Worm (Caenorhabditis elegans): Measurements from ENCODE around the gene K05F1.6.
"Not testable (repeated sequence)": the region's sequence is repeated elsewhere in the genome, so short reads cannot be mapped to it uniquely, and the experiment has no call there.

DNA sequence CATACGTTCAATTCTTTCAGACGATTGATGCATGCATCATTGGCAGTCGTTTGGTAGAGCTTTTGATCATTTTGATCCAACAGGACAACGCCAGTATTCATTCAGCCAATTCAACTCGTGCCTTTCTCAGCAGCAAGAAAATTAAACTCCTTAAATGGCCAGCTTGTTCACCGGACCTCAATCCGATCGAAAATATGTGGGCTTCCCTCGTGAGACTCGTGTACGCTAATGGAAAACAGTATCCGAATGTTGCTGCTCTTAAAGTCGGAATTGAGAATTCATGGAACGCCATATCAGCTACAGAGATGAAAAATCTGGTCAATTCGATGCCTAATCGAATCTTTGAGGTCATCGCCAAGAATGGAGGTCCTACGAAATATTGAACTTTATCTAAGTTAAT lies 33.1 kb downstream of the K05F1.6 start, which contains the start of gene wago-5:
- not testable (repeated sequence) for TF ChIP-seq ref-1 (GFP tag; conservative IDR thresholded peaks at IDR 0.05); flt-1 (GFP tag; IDR thresholded peaks at IDR 0.05); cog-1 (tag; optimal IDR thresholded peaks at IDR 0.05); ztf-23 (GFP tag; IDR thresholded peaks at IDR 0.05); tab-1 (GFP tag; IDR thresholded peaks at IDR 0.05); T22C8.4 (GFP tag; IDR thresholded peaks at IDR 0.05); med-1 (GFP tag; optimal IDR thresholded peaks at IDR 0.05; ENCODE audit: insufficient read depth); ztf-29 (GFP tag; IDR thresholded peaks at IDR 0.05); klf-2 (GFP tag; conservative IDR thresholded peaks at IDR 0.05)
